Worm (Caenorhabditis elegans) whole organism, L4 larva: ENCODE measurements around the gene srlf-10.

Source experiments
- D1046.2 ChIP-seq: fragments of 200-800 bp; sonication (Bioruptor generic); IDR thresholded peaks from 2 replicates; pipeline ENCODE4 v1.3.6; 2022; ENCODE audit warnings: missing genetic modification characterization, missing compliant biosample characterization
- F26F4.8 ChIP-seq: fragments of 200-800 bp; sonication (Bioruptor generic); conservative IDR thresholded peaks from 2 replicates; pipeline ENCODE4 v1.3.6; 2022; ENCODE audit warnings: missing genetic modification characterization, missing compliant biosample characterization
- F37D6.2 ChIP-seq: sonication (generic microtip); optimal IDR thresholded peaks from 2 replicates; lab custom pipeline; 2016; ENCODE audit warnings: mild to moderate bottlenecking, missing genetic modification characterization, missing compliant biosample characterization
- F44E2.7 ChIP-seq: fragments of 200-800 bp; sonication (Bioruptor generic); IDR thresholded peaks from 2 replicates; pipeline ENCODE4 v2.1.2; 2022; ENCODE audit warnings: missing genetic modification characterization, missing compliant biosample characterization
- T26A8.4 ChIP-seq: fragments of 200-800 bp; sonication (Bioruptor generic); IDR thresholded peaks from 2 replicates; pipeline ENCODE4 v1.3.6; 2022; ENCODE audit warnings: missing genetic modification characterization, missing compliant biosample characterization
- Y105C5A.15 ChIP-seq: fragments of 200-800 bp; sonication (Bioruptor generic); IDR thresholded peaks from 2 replicates; pipeline ENCODE4 v1.3.6; 2022; ENCODE audit warnings: missing genetic modification characterization, missing compliant biosample characterization
- ZK546.5 ChIP-seq, 2 experiments: sonication (generic microtip); optimal IDR thresholded peaks; 2 replicates each; lab custom pipeline; 2017; ENCODE audit warnings: missing biosample characterization in 2 of 2, missing genetic modification characterization in 2 of 2
- aha-1 ChIP-seq: fragments of 150-350 bp; peaks from one replicate; lab custom pipeline; 2014; ENCODE audit warnings: missing biosample characterization, missing genetic modification characterization
- aly-2 ChIP-seq: sonication (generic microtip); optimal IDR thresholded peaks from 2 replicates; lab custom pipeline; 2018; ENCODE audit warnings: missing biosample characterization, missing genetic modification characterization
- ceh-28 ChIP-seq: fragments of 150-350 bp; optimal IDR thresholded peaks from 2 replicates; lab custom pipeline; 2014; ENCODE audit warnings: missing biosample characterization, missing genetic modification reagents, missing genetic modification characterization
- ceh-82 ChIP-seq: sonication (generic microtip); optimal IDR thresholded peaks from 2 replicates; lab custom pipeline; 2017; ENCODE audit warnings: missing biosample characterization, missing genetic modification characterization
- ces-1 ChIP-seq: fragments of 150-350 bp; sonication (generic microtip); optimal IDR thresholded peaks from 4 replicates; lab custom pipeline; 2014; ENCODE audit warnings: missing biosample characterization, missing genetic modification reagents, missing genetic modification characterization
- cey-2 ChIP-seq: sonication (generic microtip); optimal IDR thresholded peaks from 3 replicates; lab custom pipeline; 2017; ENCODE audit warnings: missing genetic modification characterization, mild to moderate bottlenecking, missing compliant biosample characterization, antibody characterized with exemption, borderline replicate concordance; ENCODE audit not compliant: insufficient read depth
- daf-16 ChIP-seq, 3 experiments: sonication (generic microtip); optimal IDR thresholded peaks; 2 replicates each; lab custom pipeline; 2016 to 2017; ENCODE audit warnings: missing genetic modification characterization in 3 of 3, missing genetic modification reagents in 3 of 3, mild to moderate bottlenecking in 2 of 3, missing compliant biosample characterization in 2 of 3, missing biosample characterization in 1 of 3, moderate library complexity in 1 of 3
- daf-8 ChIP-seq: fragments of 200-800 bp; sonication (Bioruptor generic); IDR thresholded peaks from 2 replicates; pipeline ENCODE4 v1.3.6; 2022; ENCODE audit warnings: missing genetic modification characterization, missing compliant biosample characterization
- dmd-6 ChIP-seq: fragments of 200-800 bp; sonication (Bioruptor generic); IDR thresholded peaks from 2 replicates; pipeline ENCODE4 v1.3.6; 2022; ENCODE audit warnings: missing genetic modification reagents, missing genetic modification characterization, missing compliant biosample characterization
- dpl-1 ChIP-seq: fragments of 150-350 bp; optimal IDR thresholded peaks from 2 replicates; lab custom pipeline; 2014; ENCODE audit warnings: missing biosample characterization, missing genetic modification reagents, missing genetic modification characterization
- duxl-1 ChIP-seq: sonication (generic microtip); optimal IDR thresholded peaks from 2 replicates; lab custom pipeline; 2016; ENCODE audit warnings: mild to moderate bottlenecking, missing genetic modification characterization, moderate library complexity, missing compliant biosample characterization; ENCODE audit not compliant: poor library complexity
- dve-1 ChIP-seq: sonication (generic microtip); optimal IDR thresholded peaks from 2 replicates; lab custom pipeline; 2017; ENCODE audit warnings: antibody characterized with exemption, mild to moderate bottlenecking, missing genetic modification characterization, missing compliant biosample characterization; ENCODE audit not compliant: insufficient read depth
- fkh-10 ChIP-seq: fragments of 150-350 bp; optimal IDR thresholded peaks from 2 replicates; lab custom pipeline; 2014; ENCODE audit warnings: missing biosample characterization, missing genetic modification reagents, missing genetic modification characterization
- hif-1 ChIP-seq, 2 experiments: sonication (generic microtip); optimal IDR thresholded peaks; 2 replicates each; lab custom pipeline; 2016 to 2017; ENCODE audit warnings: missing compliant biosample characterization in 2 of 2, missing genetic modification characterization in 2 of 2, missing genetic modification reagents in 2 of 2, missing genotype in 2 of 2, mild to moderate bottlenecking in 1 of 2
- jun-1 ChIP-seq: fragments of 150-350 bp; optimal IDR thresholded peaks from 2 replicates; lab custom pipeline; 2014; ENCODE audit warnings: missing biosample characterization, missing genetic modification reagents, missing genetic modification characterization
- lim-7 ChIP-seq: fragments of 200-800 bp; sonication (Bioruptor generic); IDR thresholded peaks from 2 replicates; pipeline ENCODE4 v1.3.6; 2022; ENCODE audit warnings: missing genetic modification characterization, missing compliant biosample characterization
- lin-15B ChIP-seq: fragments of 150-350 bp; sonication (generic microtip); optimal IDR thresholded peaks from 3 replicates; lab custom pipeline; 2014; ENCODE audit warnings: missing biosample characterization, missing genetic modification characterization
- lin-38 ChIP-seq: fragments of 200-800 bp; sonication (Bioruptor generic); IDR thresholded peaks from 2 replicates; pipeline ENCODE4 v1.3.6; 2022; ENCODE audit warnings: missing genetic modification reagents, missing genetic modification characterization, missing compliant biosample characterization
- lir-3 ChIP-seq: sonication (generic microtip); optimal IDR thresholded peaks from 2 replicates; lab custom pipeline; 2016; ENCODE audit warnings: mild to moderate bottlenecking, missing genetic modification characterization, missing compliant biosample characterization
- mdt-29 ChIP-seq: fragments of 200-800 bp; sonication (Bioruptor generic); IDR thresholded peaks from 2 replicates; pipeline ENCODE4 v1.3.6; 2022; ENCODE audit warnings: missing genetic modification reagents, missing genetic modification characterization, missing compliant biosample characterization
- mes-2 ChIP-seq: sonication (generic microtip); optimal IDR thresholded peaks from 2 replicates; lab custom pipeline; 2016; ENCODE audit warnings: missing genotype, mild to moderate bottlenecking, missing genetic modification characterization, missing compliant biosample characterization; ENCODE audit not compliant: poor library complexity, severe bottlenecking
- mxl-2 ChIP-seq: fragments of 200-800 bp; sonication (Bioruptor generic); conservative IDR thresholded peaks from 2 replicates; pipeline ENCODE4 v1.3.6; 2022; ENCODE audit warnings: missing genetic modification reagents, missing genetic modification characterization, missing compliant biosample characterization
- mxl-3 ChIP-seq: fragments of 200-800 bp; sonication (Bioruptor generic); optimal IDR thresholded peaks from 2 replicates; lab custom pipeline; 2018; ENCODE audit warnings: mild to moderate bottlenecking, missing genetic modification characterization, missing compliant biosample characterization
- nhr-237 ChIP-seq: sonication (generic microtip); optimal IDR thresholded peaks from 2 replicates; lab custom pipeline; 2017; ENCODE audit warnings: missing biosample characterization, missing genetic modification characterization
- nhr-25 ChIP-seq: sonication (generic microtip); optimal IDR thresholded peaks from 2 replicates; lab custom pipeline; 2017; ENCODE audit warnings: missing genetic modification characterization, mild to moderate bottlenecking, missing compliant biosample characterization, antibody characterized with exemption, moderate library complexity, borderline replicate concordance; ENCODE audit not compliant: insufficient read depth
- nhr-48 ChIP-seq: sonication (generic microtip); optimal IDR thresholded peaks from 2 replicates; lab custom pipeline; 2016; ENCODE audit warnings: mild to moderate bottlenecking, missing genetic modification characterization, missing compliant biosample characterization
- nhr-6 ChIP-seq: fragments of 150-350 bp; optimal IDR thresholded peaks from 2 replicates; lab custom pipeline; 2014; ENCODE audit warnings: missing biosample characterization, missing genetic modification characterization
- nhr-76 ChIP-seq: fragments of 150-350 bp; optimal IDR thresholded peaks from 2 replicates; lab custom pipeline; 2014; ENCODE audit warnings: missing biosample characterization, missing genetic modification characterization
- nhr-77 ChIP-seq: fragments of 150-350 bp; optimal IDR thresholded peaks from 2 replicates; lab custom pipeline; 2014; ENCODE audit warnings: missing biosample characterization, missing genetic modification characterization
- php-3 ChIP-seq: fragments of 200-800 bp; sonication (Bioruptor generic); IDR thresholded peaks from 2 replicates; pipeline ENCODE4 v1.3.6; 2022; ENCODE audit warnings: missing genetic modification reagents, missing genetic modification characterization, missing compliant biosample characterization
- pqm-1 ChIP-seq: sonication (generic microtip); optimal IDR thresholded peaks from 2 replicates; lab custom pipeline; 2017; ENCODE audit warnings: missing biosample characterization, missing genetic modification characterization
- saeg-2 ChIP-seq: fragments of 200-800 bp; sonication (Bioruptor generic); IDR thresholded peaks from 2 replicates; pipeline ENCODE4 v1.3.6; 2022; ENCODE audit warnings: missing genetic modification reagents, missing genetic modification characterization, missing compliant biosample characterization
- snpc-1.2 ChIP-seq: fragments of 200-800 bp; sonication (Bioruptor generic); IDR thresholded peaks from 2 replicates; pipeline ENCODE4 v1.3.6; 2022; ENCODE audit warnings: missing genetic modification reagents, missing genetic modification characterization, missing compliant biosample characterization
- spr-1 ChIP-seq: sonication (generic microtip); optimal IDR thresholded peaks from 2 replicates; lab custom pipeline; 2016; ENCODE audit warnings: mild to moderate bottlenecking, missing genetic modification characterization, missing compliant biosample characterization
- zfp-3 ChIP-seq: fragments of 200-800 bp; sonication (Bioruptor generic); conservative IDR thresholded peaks from 2 replicates; pipeline ENCODE4 v1.3.6; 2022; ENCODE audit warnings: missing genetic modification reagents, missing genetic modification characterization, missing compliant biosample characterization
- zip-11 ChIP-seq: fragments of 200-800 bp; sonication (Bioruptor generic); IDR thresholded peaks from 2 replicates; pipeline ENCODE4 v1.3.6; 2022; ENCODE audit warnings: missing genetic modification characterization, missing compliant biosample characterization
- ztf-11 ChIP-seq: fragments of 150-350 bp; optimal IDR thresholded peaks from 2 replicates; lab custom pipeline; 2014; ENCODE audit warnings: missing biosample characterization, missing genetic modification characterization

The srlf-10 gene

DNA sequence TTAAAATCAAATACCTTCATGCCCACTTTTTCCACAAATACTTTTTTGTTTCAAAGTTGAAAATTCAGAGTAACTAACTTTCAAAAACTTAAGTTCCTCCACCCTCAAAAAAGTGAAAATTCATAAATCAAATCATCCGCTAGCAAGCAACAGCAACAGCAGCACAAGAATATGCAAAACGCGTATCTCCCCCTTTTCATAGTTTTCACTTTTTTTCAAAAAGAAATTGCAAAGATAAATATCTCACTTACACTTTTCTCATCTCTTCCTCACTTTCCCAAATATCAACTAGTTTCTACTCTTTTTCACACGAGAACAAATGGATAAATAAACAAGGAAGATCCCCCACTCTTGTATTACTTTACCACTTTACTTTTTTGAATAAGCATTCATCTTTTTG lies 20.3 kb upstream of the srlf-10 start:
- TF ChIP-seq dve-1 (tag; lab: Kevin White, UChicago) (no peak), lim-7 (GFP tag; lab: Robert Waterston, UW) (no peak), ztf-11 (tag; lab: Kevin White, UChicago) (no peak), zip-11 (GFP tag; lab: Robert Waterston, UW) (no peak), dmd-6 (GFP tag; lab: Robert Waterston, UW) (no peak), saeg-2 (no peak), cey-2 (tag; lab: Kevin White, UChicago) (no peak), nhr-25 (no peak), nhr-237 (tag; lab: Kevin White, UChicago) (no peak), F26F4.8 (GFP tag; lab: Robert Waterston, UW) (no peak), pqm-1 (tag; lab: Kevin White, UChicago) (no peak), lin-15B (tag; lab: Kevin White, UChicago) (no peak), snpc-1.2 (GFP tag; lab: Robert Waterston, UW) (no peak), nhr-76 (tag; lab: Kevin White, UChicago) (no peak), mdt-29 (GFP tag; lab: Robert Waterston, UW) (no peak), ceh-82 (tag; lab: Kevin White, UChicago) (no peak), Y105C5A.15 (GFP tag; lab: Robert Waterston, UW) (no peak), lir-3 (no peak), aly-2 (tag; lab: Kevin White, UChicago) (no peak), mes-2 (tag; lab: Kevin White, UChicago) (no peak)

DNA sequence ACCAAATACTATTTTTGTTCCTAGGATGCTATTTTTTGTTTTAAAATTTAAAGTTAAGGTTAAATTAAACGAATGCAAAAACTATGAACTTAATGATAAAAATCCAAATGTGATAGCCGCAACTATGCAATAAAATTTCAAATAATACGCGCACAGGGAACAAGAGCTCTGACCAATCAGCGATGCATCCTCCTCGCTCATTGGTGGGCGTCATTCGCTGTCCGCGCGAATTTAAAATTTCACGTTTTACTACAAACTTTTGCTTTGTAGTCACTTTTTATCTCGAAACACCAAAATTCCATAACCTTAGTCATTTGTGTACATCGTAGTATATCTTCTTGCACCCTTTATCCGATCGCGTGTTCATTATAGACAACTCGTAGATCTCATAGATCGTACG lies 18.8 kb upstream of the srlf-10 start:
- TF ChIP-seq F37D6.2 (no peak), dve-1 (tag; lab: Kevin White, UChicago) (no peak), T26A8.4 (GFP tag; lab: Robert Waterston, UW) (no peak), ces-1 (no peak), dpl-1 (GFP tag; lab: Kevin White, UChicago) (no peak), duxl-1 (tag; lab: Kevin White, UChicago) (no peak), hif-1 (tag; optimal IDR thresholded peaks at IDR 0.05; lab: Kevin White, UChicago) (no peak), ZK546.5 (tag; optimal IDR thresholded peaks at IDR 0.05; lab: Kevin White, UChicago) (no peak), pqm-1 (tag; lab: Kevin White, UChicago) (no peak), lir-3 (no peak), F44E2.7 (GFP tag; lab: Robert Waterston, UW) (no peak), Y105C5A.15 (GFP tag; lab: Robert Waterston, UW) (no peak), ceh-28 (tag; lab: Kevin White, UChicago) (no peak), jun-1 (tag; lab: Kevin White, UChicago) (no peak)

DNA sequence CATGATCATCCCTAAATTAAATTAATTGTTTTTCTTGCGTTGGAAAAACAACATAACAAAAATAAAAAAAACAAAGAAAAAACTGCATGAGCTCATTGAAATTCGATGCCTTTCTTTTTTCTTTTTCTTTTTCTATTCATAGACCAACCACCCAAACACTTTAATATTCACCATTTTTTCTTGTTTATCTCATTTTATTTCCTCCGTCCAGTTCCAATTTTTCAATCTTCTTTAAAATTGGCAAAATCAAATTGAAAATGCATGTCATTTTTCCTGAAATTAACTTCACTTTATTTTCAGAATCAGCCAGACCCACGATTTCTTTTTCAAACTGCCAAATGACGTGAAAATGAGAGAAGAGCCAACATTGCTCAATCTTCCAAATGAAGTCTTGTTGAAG lies 16.2 kb upstream of the srlf-10 start, which contains the start of gene T03F6.4:
T03F6.4 (plus strand) TSS at position 301 of the 400 bp plus-strand sequence.
- no peak for TF ChIP-seq nhr-25

DNA sequence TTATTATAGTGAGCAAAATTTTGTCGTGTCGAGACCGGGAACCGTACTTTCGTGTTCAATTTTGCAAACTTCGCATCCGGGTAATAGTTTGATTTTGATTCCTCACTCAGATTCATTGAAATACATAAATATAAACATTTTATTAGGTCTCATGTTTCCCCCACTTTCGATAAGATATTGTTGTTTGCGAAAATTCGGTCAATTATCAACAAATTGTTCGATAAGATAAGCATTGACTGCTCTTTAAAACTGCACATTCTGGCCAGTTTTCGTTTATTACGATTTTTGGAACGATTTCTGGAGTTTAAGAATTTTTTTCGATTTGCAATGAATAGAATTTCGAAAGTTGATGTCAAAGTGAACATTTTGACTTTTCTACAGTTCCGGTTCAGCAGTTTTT lies 13.4 kb upstream of the srlf-10 start:
- TF ChIP-seq fkh-10 (GFP tag; lab: Kevin White, UChicago) (no peak), nhr-77 (tag; lab: Kevin White, UChicago) (no peak), D1046.2 (GFP tag; lab: Robert Waterston, UW) (no peak), nhr-6 (tag; lab: Kevin White, UChicago) (no peak), daf-16 (GFP tag; optimal IDR thresholded peaks at IDR 0.05; lab: Kevin White, UChicago) (no peak), daf-16 (tag; optimal IDR thresholded peaks at IDR 0.05; lab: Kevin White, UChicago) (peak; percentile 89), lin-38 (no peak), jun-1 (tag; lab: Kevin White, UChicago) (no peak), daf-8 (GFP tag; lab: Robert Waterston, UW) (no peak), aha-1 (tag; lab: Kevin White, UChicago) (no peak), cey-2 (tag; lab: Kevin White, UChicago) (no peak), mxl-3 (no peak), nhr-76 (tag; lab: Kevin White, UChicago) (no peak), ZK546.5 (tag; optimal IDR thresholded peaks at IDR 0.05; lab: Kevin White, UChicago) (no peak), zfp-3 (GFP tag; lab: Robert Waterston, UW) (no peak), php-3 (peak; percentile 66; the same call in 1 of the 2 replicates), saeg-2 (no peak), ceh-28 (tag; lab: Kevin White, UChicago) (no peak), spr-1 (tag; lab: Kevin White, UChicago) (no peak), mxl-2 (GFP tag; lab: Robert Waterston, UW) (no peak), dve-1 (tag; lab: Kevin White, UChicago) (peak; percentile 47), nhr-48 (tag; lab: Kevin White, UChicago) (no peak), lir-3 (no peak), pqm-1 (tag; lab: Kevin White, UChicago) (peak; percentile 60)
